Worm (Caenorhabditis elegans) whole organism, L4/young adult: ENCODE data around the gene K06B9.6.

Experiments used
- W03F9.2 ChIP-seq: fragments of 150-350 bp; optimal IDR thresholded peaks from 2 replicates; lab custom pipeline; 2014; ENCODE audit warnings: missing biosample characterization, missing genetic modification characterization
- dao-5 ChIP-seq: sonication (generic microtip); optimal IDR thresholded peaks from 2 replicates; lab custom pipeline; 2016; ENCODE audit warnings: missing genotype, missing genetic modification characterization, moderate library complexity, missing compliant biosample characterization
- him-1 ChIP-seq: sonication (generic microtip); optimal IDR thresholded peaks from 2 replicates; lab custom pipeline; 2016; ENCODE audit warnings: missing genotype, missing genetic modification reagents, missing genetic modification characterization, missing compliant biosample characterization

ce11 chrIV:4215349-4215748 lies 18.7 kb upstream of the K06B9.6 start:
- TF ChIP-seq him-1 (tag; lab: Kevin White, UChicago): peak; percentile 20
- no peak for TF ChIP-seq W03F9.2 (tag; lab: Kevin White, UChicago)
- no peak for TF ChIP-seq dao-5 (tag; lab: Kevin White, UChicago)
